Worm (Caenorhabditis elegans): ENCODE data around the gene F09B12.3.

DNA sequence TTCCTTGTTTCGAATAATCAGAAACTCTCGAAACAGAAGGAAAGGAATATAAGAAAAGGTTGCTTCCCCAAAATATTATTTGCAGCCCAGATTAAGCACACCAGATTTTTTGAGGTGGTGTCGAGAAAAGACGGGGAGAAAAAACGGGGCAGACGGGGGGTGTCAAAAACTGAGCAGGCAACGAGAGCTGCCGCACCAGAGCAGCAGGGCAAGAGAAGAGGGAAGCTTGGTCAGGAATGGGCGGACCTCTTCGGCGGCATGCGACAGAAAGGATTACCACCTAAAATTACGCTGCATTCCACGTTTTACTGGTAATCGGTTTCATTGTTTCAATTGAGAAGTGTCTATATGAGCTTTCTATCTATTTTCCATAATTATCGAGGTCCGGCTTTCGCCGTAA is 34.3 kb upstream of the F09B12.3 start:
- TF ChIP-seq ccch-3 (GFP tag; optimal IDR thresholded peaks at IDR 0.05) (no peak), madf-8 (GFP tag; conservative IDR thresholded peaks at IDR 0.05) (no peak), ztf-3 (GFP tag; optimal IDR thresholded peaks at IDR 0.05) (no peak), pha-4 (tag; optimal IDR thresholded peaks at IDR 0.05) (no peak), efl-1 (GFP tag; optimal IDR thresholded peaks at IDR 0.05) (no peak), F37B4.10 (GFP tag; IDR thresholded peaks at IDR 0.05) (no peak)
